Fruit fly (Drosophila melanogaster) whole organism, prepupa: Measurements from ENCODE around the gene Datp.

Source experiments
- Blimp-1 ChIP-seq: fragments of 200-800 bp; sonication (Bioruptor generic); optimal IDR thresholded peaks from 3 replicates; lab custom pipeline; 2017; ENCODE audit warnings: missing biosample characterization, missing genetic modification characterization, mild to moderate bottlenecking, moderate library complexity, missing genetic modification reagents
- CG10669 ChIP-seq: fragments of 200-800 bp; sonication (Bioruptor generic); optimal IDR thresholded peaks from 3 replicates; lab custom pipeline; 2018; ENCODE audit warnings: missing biosample characterization, mild to moderate bottlenecking, missing genetic modification characterization, moderate library complexity
- CG11294 ChIP-seq: fragments of 200-800 bp; sonication (Bioruptor generic); IDR thresholded peaks from 2 replicates; pipeline ENCODE4 v1.3.6; 2022; ENCODE audit warnings: missing biosample characterization, missing genetic modification characterization
- CG11762 ChIP-seq: fragments of 200-800 bp; sonication (Bioruptor generic); optimal IDR thresholded peaks from 3 replicates; lab custom pipeline; 2016; ENCODE audit warnings: missing biosample characterization, missing genetic modification characterization; ENCODE audit not compliant: insufficient read depth
- CG11902 ChIP-seq: fragments of 200-800 bp; sonication (Bioruptor generic); optimal IDR thresholded peaks from 3 replicates; lab custom pipeline; 2016; ENCODE audit warnings: missing biosample characterization, missing genetic modification characterization
- CG15336 ChIP-seq: fragments of 200-800 bp; sonication (Bioruptor generic); IDR thresholded peaks from 2 replicates; pipeline ENCODE4 v1.3.6; 2022; ENCODE audit warnings: missing biosample characterization, missing genetic modification characterization
- CG1621 ChIP-seq: fragments of 200-800 bp; sonication (Bioruptor generic); optimal IDR thresholded peaks from 3 replicates; lab custom pipeline; 2018; ENCODE audit warnings: missing biosample characterization, mild to moderate bottlenecking, missing genetic modification characterization
- CG16779 ChIP-seq: fragments of 200-800 bp; sonication (Bioruptor generic); optimal IDR thresholded peaks from 3 replicates; lab custom pipeline; 2017; ENCODE audit warnings: missing biosample characterization, mild to moderate bottlenecking, missing genetic modification characterization
- CG3032 ChIP-seq: fragments of 200-800 bp; optimal IDR thresholded peaks from 2 replicates; lab custom pipeline; 2019; ENCODE audit warnings: missing biosample characterization, mild to moderate bottlenecking, missing genetic modification characterization, moderate library complexity
- CG32006 ChIP-seq: fragments of 200-800 bp; sonication (Bioruptor generic); optimal IDR thresholded peaks from 3 replicates; lab custom pipeline; 2017; ENCODE audit warnings: missing biosample characterization, mild to moderate bottlenecking, missing genetic modification characterization
- CG34406 ChIP-seq: fragments of 200-800 bp; sonication (Bioruptor generic); optimal IDR thresholded peaks from 3 replicates; lab custom pipeline; 2016; ENCODE audit warnings: missing biosample characterization, missing genetic modification characterization
- CG3919 ChIP-seq: fragments of 200-800 bp; sonication (Bioruptor generic); optimal IDR thresholded peaks from 3 replicates; lab custom pipeline; 2016; ENCODE audit warnings: missing biosample characterization, missing genetic modification characterization
- CG4318 ChIP-seq: fragments of 200-800 bp; sonication (Bioruptor generic); optimal IDR thresholded peaks from 3 replicates; lab custom pipeline; 2017; ENCODE audit warnings: missing biosample characterization, mild to moderate bottlenecking, missing genetic modification characterization
- CG6163 ChIP-seq: fragments of 200-800 bp; sonication (Bioruptor generic); IDR thresholded peaks from 3 replicates; pipeline ENCODE4 v1.3.6; 2022; ENCODE audit warnings: missing biosample characterization, missing genetic modification characterization
- CG6276 ChIP-seq: fragments of 200-800 bp; sonication (Bioruptor generic); optimal IDR thresholded peaks from 2 replicates; lab custom pipeline; 2017; ENCODE audit warnings: missing biosample characterization, mild to moderate bottlenecking, missing genetic modification characterization
- CG6792 ChIP-seq: fragments of 200-800 bp; sonication (Bioruptor generic); optimal IDR thresholded peaks from 3 replicates; lab custom pipeline; 2016; ENCODE audit warnings: missing biosample characterization, missing genetic modification characterization
- CG6808 ChIP-seq: fragments of 200-800 bp; sonication (Bioruptor generic); optimal IDR thresholded peaks from 3 replicates; lab custom pipeline; 2017; ENCODE audit warnings: missing biosample characterization, missing genetic modification characterization, mild to moderate bottlenecking, moderate library complexity, missing genetic modification reagents
- CG7368 ChIP-seq: fragments of 200-800 bp; sonication (Bioruptor generic); optimal IDR thresholded peaks from 3 replicates; lab custom pipeline; 2016; ENCODE audit warnings: missing biosample characterization, missing genetic modification characterization
- CG8319 ChIP-seq: fragments of 200-800 bp; sonication (Bioruptor generic); optimal IDR thresholded peaks from 3 replicates; lab custom pipeline; 2016; ENCODE audit warnings: missing biosample characterization, missing genetic modification characterization
- CG8632 ChIP-seq: fragments of 200-800 bp; sonication (Bioruptor generic); optimal IDR thresholded peaks from 3 replicates; lab custom pipeline; 2016; ENCODE audit warnings: missing biosample characterization, missing genetic modification characterization
- Eip75B ChIP-seq: fragments of 200-800 bp; sonication (Bioruptor generic); optimal IDR thresholded peaks from 3 replicates; lab custom pipeline; 2016; ENCODE audit warnings: missing biosample characterization, missing genetic modification characterization
- Eip78C ChIP-seq: fragments of 200-800 bp; sonication (Bioruptor generic); peaks from one replicate; lab custom pipeline; 2016; ENCODE audit warnings: missing biosample characterization, missing genetic modification characterization
- Hr38 ChIP-seq: sonication (Bioruptor generic); optimal IDR thresholded peaks from 2 replicates; lab custom pipeline; 2016; ENCODE audit warnings: missing biosample characterization, missing genetic modification characterization
- Hr39 ChIP-seq: fragments of 200-800 bp; sonication (Bioruptor generic); optimal IDR thresholded peaks from 2 replicates; lab custom pipeline; 2016; ENCODE audit warnings: missing biosample characterization, missing genetic modification characterization
- Hr4 ChIP-seq: fragments of 200-800 bp; sonication (Bioruptor generic); optimal IDR thresholded peaks from 3 replicates; lab custom pipeline; 2016; ENCODE audit warnings: missing biosample characterization, missing genetic modification characterization
- OdsH ChIP-seq: fragments of 200-800 bp; sonication (Bioruptor generic); optimal IDR thresholded peaks from 3 replicates; lab custom pipeline; 2016; ENCODE audit warnings: missing biosample characterization, missing genetic modification characterization
- Smox ChIP-seq: fragments of 200-800 bp; sonication (Bioruptor generic); optimal IDR thresholded peaks from 3 replicates; lab custom pipeline; 2016; ENCODE audit warnings: missing biosample characterization, missing genetic modification characterization
- Sox102F ChIP-seq: fragments of 200-800 bp; sonication (Bioruptor generic); optimal IDR thresholded peaks from 2 replicates; lab custom pipeline; 2016; ENCODE audit warnings: missing biosample characterization, mild to moderate bottlenecking, missing genetic modification characterization
- Sox15 ChIP-seq: fragments of 200-800 bp; sonication (Bioruptor generic); optimal IDR thresholded peaks from 3 replicates; lab custom pipeline; 2016; ENCODE audit warnings: missing biosample characterization, missing genetic modification characterization
- achi ChIP-seq: fragments of 200-800 bp; sonication (Bioruptor generic); optimal IDR thresholded peaks from 3 replicates; lab custom pipeline; 2016; ENCODE audit warnings: missing biosample characterization, missing genetic modification characterization
- acj6 ChIP-seq: fragments of 200-800 bp; sonication (Bioruptor generic); optimal IDR thresholded peaks from 3 replicates; lab custom pipeline; 2016; ENCODE audit warnings: missing biosample characterization, missing genetic modification characterization
- dac ChIP-seq: fragments of 200-800 bp; sonication (Bioruptor generic); optimal IDR thresholded peaks from 2 replicates; lab custom pipeline; 2017; ENCODE audit warnings: missing biosample characterization, mild to moderate bottlenecking, missing genetic modification characterization
- dsx ChIP-seq: fragments of 200-800 bp; optimal IDR thresholded peaks from 3 replicates; lab custom pipeline; 2019; ENCODE audit warnings: missing biosample characterization, mild to moderate bottlenecking, missing genetic modification characterization, moderate library complexity; ENCODE audit not compliant: poor library complexity, severe bottlenecking
- eg ChIP-seq: fragments of 200-800 bp; sonication (Bioruptor generic); IDR thresholded peaks from 3 replicates; pipeline ENCODE4 v1.3.6; 2022; ENCODE audit warnings: missing biosample characterization, missing genetic modification characterization
- esn ChIP-seq: fragments of 200-800 bp; sonication (Bioruptor generic); optimal IDR thresholded peaks from 2 replicates; lab custom pipeline; 2016; ENCODE audit warnings: missing biosample characterization, mild to moderate bottlenecking, missing genetic modification characterization, moderate library complexity
- fd59A ChIP-seq: fragments of 200-800 bp; sonication (Bioruptor generic); optimal IDR thresholded peaks from 2 replicates; lab custom pipeline; 2017; ENCODE audit warnings: missing biosample characterization, mild to moderate bottlenecking, missing genetic modification characterization, missing genetic modification reagents
- fkh ChIP-seq: fragments of 200-800 bp; sonication (Bioruptor generic); optimal IDR thresholded peaks from 3 replicates; lab custom pipeline; 2017; ENCODE audit warnings: missing biosample characterization, mild to moderate bottlenecking, missing genetic modification characterization, moderate library complexity
- lz ChIP-seq: fragments of 200-800 bp; sonication (Bioruptor generic); optimal IDR thresholded peaks from 3 replicates; lab custom pipeline; 2016; ENCODE audit warnings: missing biosample characterization, missing genetic modification characterization
- pdm3 ChIP-seq: fragments of 200-800 bp; sonication (Bioruptor generic); optimal IDR thresholded peaks from 3 replicates; lab custom pipeline; 2016; ENCODE audit warnings: missing biosample characterization, missing genetic modification characterization
- spab ChIP-seq: fragments of 200-800 bp; sonication (Bioruptor generic); optimal IDR thresholded peaks from 2 replicates; lab custom pipeline; 2017; ENCODE audit warnings: missing biosample characterization, mild to moderate bottlenecking, missing genetic modification characterization, missing genetic modification reagents
- ss ChIP-seq, 2 experiments: fragments of 200-800 bp; sonication (Bioruptor generic); optimal IDR thresholded peaks; 2 replicates in 1 of 2; 3 replicates in 1 of 2; lab custom pipeline; 2017 to 2018; ENCODE audit warnings: mild to moderate bottlenecking in 2 of 2, missing biosample characterization in 2 of 2, missing genetic modification characterization in 2 of 2, moderate library complexity in 1 of 2
- vri ChIP-seq: fragments of 200-800 bp; sonication (Bioruptor generic); optimal IDR thresholded peaks from 3 replicates; lab custom pipeline; 2016; ENCODE audit warnings: missing biosample characterization, mild to moderate bottlenecking, missing genetic modification characterization

The Datp gene

dm6 chr2L:9894871-9895364 lies 43.7 kb downstream of the Datp start, which contains the start of gene Bka (continued):
- TF ChIP-seq CG10669 (GFP tag; lab: Kevin White, UChicago), result peak; percentile 17
- TF ChIP-seq CG11762 (GFP tag; lab: Kevin White, UChicago), result no peak
- TF ChIP-seq CG6792, result no peak
- TF ChIP-seq CG8319 (GFP tag; lab: Kevin White, UChicago), result no peak
- TF ChIP-seq Sox15 (GFP tag; lab: Kevin White, UChicago), result no peak
- no peak for TF ChIP-seq Hr4 (GFP tag; lab: Kevin White, UChicago)
- no peak for TF ChIP-seq eg
- TF ChIP-seq CG1621, result no peak
- no peak for TF ChIP-seq CG4318 (GFP tag; lab: Kevin White, UChicago)
- TF ChIP-seq Sox102F (GFP tag; lab: Kevin White, UChicago), result no peak
- TF ChIP-seq Smox (GFP tag; lab: Kevin White, UChicago), result no peak
- TF ChIP-seq fd59A, result no peak
- no peak for TF ChIP-seq CG8632 (GFP tag; lab: Kevin White, UChicago)
- TF ChIP-seq CG16779 (tag; lab: Kevin White, UChicago), result no peak
- peak; percentile 74 for TF ChIP-seq vri (GFP tag; lab: Kevin White, UChicago)
- no peak for TF ChIP-seq Hr39
- TF ChIP-seq dsx (GFP tag; lab: Kevin White, UChicago), result peak; percentile 25
- peak; percentile 38 for TF ChIP-seq lz
- TF ChIP-seq Eip75B (GFP tag; lab: Kevin White, UChicago), result peak; percentile 38
- TF ChIP-seq CG6808, result peak; percentile 18
- no peak for TF ChIP-seq CG3919 (GFP tag; lab: Kevin White, UChicago)
- TF ChIP-seq achi, result no peak
- no peak for TF ChIP-seq CG6276 (GFP tag; lab: Kevin White, UChicago)
- peak; percentile 29 for TF ChIP-seq acj6 (GFP tag; lab: Kevin White, UChicago)
- TF ChIP-seq OdsH (GFP tag; lab: Kevin White, UChicago), result no peak
- peak; percentile 39 for TF ChIP-seq CG3032 (tag; lab: Kevin White, UChicago)
- TF ChIP-seq pdm3, result no peak
- TF ChIP-seq CG6163 (GFP tag; lab: Robert Waterston, UW), result no peak
- no peak for TF ChIP-seq CG11902 (GFP tag; lab: Kevin White, UChicago)
- TF ChIP-seq Blimp-1, result peak; percentile 15
- TF ChIP-seq esn, result peak; percentile 65
- no peak for TF ChIP-seq CG11294 (GFP tag; lab: Robert Waterston, UW)
- TF ChIP-seq spab (GFP tag; lab: Kevin White, UChicago), result no peak
- TF ChIP-seq CG34406 (GFP tag; lab: Kevin White, UChicago), result peak; percentile 56
- peak; percentile 77 for TF ChIP-seq Eip78C (GFP tag; lab: Kevin White, UChicago)
- peak; percentile 11; the same call in 1 of the 2 replicates for TF ChIP-seq CG15336 (GFP tag; lab: Robert Waterston, UW)
- TF ChIP-seq CG7368 (GFP tag; lab: Kevin White, UChicago), result peak; percentile 21
- TF ChIP-seq ss (GFP tag; optimal IDR thresholded peaks at IDR 0.05; lab: Kevin White, UChicago), result peak in 1 of 2 experiments; percentile 58
- no peak for TF ChIP-seq CG32006 (GFP tag; lab: Kevin White, UChicago)

- TF ChIP-seq Sox15 (GFP tag; lab: Kevin White, UChicago) (no peak), acj6 (GFP tag; lab: Kevin White, UChicago) (no peak), CG7368 (GFP tag; lab: Kevin White, UChicago) (no peak), CG16779 (tag; lab: Kevin White, UChicago) (no peak), Hr39 (no peak), Eip75B (GFP tag; lab: Kevin White, UChicago) (no peak), Hr38 (no peak), dac (GFP tag; lab: Kevin White, UChicago) (no peak), dsx (GFP tag; lab: Kevin White, UChicago) (no peak), fkh (no peak), CG6163 (GFP tag; lab: Robert Waterston, UW) (no peak), eg (no peak)
- TF ChIP-seq, all 60 proteins: peak for 0
Measured at dm6 chr2L:9894193-9894592, 44.4 kb downstream of the Datp start.
